Fruit fly (Drosophila melanogaster): ENCODE results near the gene pon.

Gene pon

dm6 chrX:4609737-4610136 is 26.4 kb upstream of the pon start:
- TF ChIP-seq EcR (GFP tag; optimal IDR thresholded peaks at IDR 0.05) (no peak), rn (GFP tag; IDR thresholded peaks at IDR 0.05) (no peak)

DNA sequence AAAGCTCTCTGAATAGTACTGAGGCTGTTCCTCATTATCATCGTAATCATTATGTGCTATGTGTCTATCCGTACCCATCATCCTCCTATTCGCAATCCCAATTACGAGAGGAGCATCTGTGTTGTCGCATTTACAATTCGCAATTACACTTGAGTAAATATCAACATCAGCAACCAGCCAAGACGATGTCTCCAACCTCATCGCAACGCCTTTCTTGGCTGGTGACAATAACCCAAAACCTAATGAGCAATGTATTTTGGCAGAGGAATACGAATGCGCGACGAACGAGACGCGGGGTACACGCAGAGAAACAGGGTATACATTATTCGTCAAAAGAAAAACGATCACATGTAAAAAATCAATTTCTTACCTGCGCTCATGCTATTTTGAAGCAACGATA is 25.6 kb upstream of the pon start:
- TF ChIP-seq CG12605 (GFP tag; IDR thresholded peaks at IDR 0.05) (no peak), D1 (tag; optimal IDR thresholded peaks at IDR 0.05) (no peak), Pif1A (GFP tag; optimal IDR thresholded peaks at IDR 0.05) (no peak), Snoo (tag; optimal IDR thresholded peaks at IDR 0.05) (no peak), rn (GFP tag; IDR thresholded peaks at IDR 0.05) (no peak), gl (tag; optimal IDR thresholded peaks at IDR 0.05) (no peak), CG15710 (tag; optimal IDR thresholded peaks at IDR 0.05) (no peak), CG8159 (tag; optimal IDR thresholded peaks at IDR 0.05) (no peak), CG4496 (GFP tag; IDR thresholded peaks at IDR 0.05) (no peak), Pif1B (GFP tag; optimal IDR thresholded peaks at IDR 0.05) (no peak), CG13204 (GFP tag; optimal IDR thresholded peaks at IDR 0.05) (no peak), CG9948 (tag; optimal IDR thresholded peaks at IDR 0.05) (no peak), CG32121 (GFP tag; IDR thresholded peaks at IDR 0.05) (no peak), Ets98B (GFP tag; IDR thresholded peaks at IDR 0.05) (no peak), CG17806 (tag; optimal IDR thresholded peaks at IDR 0.05) (no peak), CG34367 (tag; optimal IDR thresholded peaks at IDR 0.05) (no peak), CG14655 (GFP tag; optimal IDR thresholded peaks at IDR 0.05) (no peak)

dm6 chrX:4612454-4612853 is 23.7 kb upstream of the pon start:
- TF ChIP-seq CG13204 (GFP tag; optimal IDR thresholded peaks at IDR 0.05) (no peak), Pif1A (GFP tag; optimal IDR thresholded peaks at IDR 0.05) (no peak), CG14655 (GFP tag; optimal IDR thresholded peaks at IDR 0.05) (no peak)

- TF ChIP-seq CG4496 (GFP tag; IDR thresholded peaks at IDR 0.05) = no peak
- no peak for TF ChIP-seq CG34367 (tag; optimal IDR thresholded peaks at IDR 0.05)
- TF ChIP-seq EcR (GFP tag; optimal IDR thresholded peaks at IDR 0.05) = no peak
- no peak for TF ChIP-seq CG32121 (GFP tag; IDR thresholded peaks at IDR 0.05)
Measured at dm6 chrX:4613613-4614012, 22.5 kb upstream of the pon start.

dm6 chrX:4614325-4614724 is 21.8 kb upstream of the pon start:
- TF ChIP-seq CG4496 (GFP tag; IDR thresholded peaks at IDR 0.05) = peak; percentile 41; the same call in 1 of the 3 replicates
- peak; percentile 40; the same call in 2 of the 3 replicates for TF ChIP-seq fd96Ca (GFP tag; IDR thresholded peaks at IDR 0.05)
- TF ChIP-seq CG17806 (tag; optimal IDR thresholded peaks at IDR 0.05) = no peak
- peak; percentile 57; the same call in 1 of the 2 replicates for TF ChIP-seq CG32121 (GFP tag; IDR thresholded peaks at IDR 0.05)

DNA sequence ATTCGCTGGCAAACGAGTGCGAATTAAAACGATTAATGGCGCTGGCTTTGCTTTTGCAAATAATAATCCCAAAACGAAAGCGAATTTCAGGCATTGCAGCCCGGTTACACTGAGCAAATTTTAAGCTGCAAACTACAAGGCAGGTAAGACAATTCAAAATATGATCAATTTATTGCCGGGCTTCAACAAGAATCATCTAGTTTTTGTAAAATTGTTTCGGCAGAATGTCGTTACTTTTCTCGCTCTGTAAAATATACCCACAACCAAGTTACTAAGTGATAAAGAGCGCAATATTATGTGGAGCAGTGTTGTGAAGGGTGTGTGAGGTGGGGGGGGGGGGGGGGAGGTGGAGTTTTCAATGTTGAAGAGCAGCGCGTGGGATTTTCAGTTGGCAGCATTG is 21.2 kb upstream of the pon start:
- peak; percentile 68; the same call in 2 of the 3 replicates for TF ChIP-seq CG4496 (GFP tag; IDR thresholded peaks at IDR 0.05)
- TF ChIP-seq CG9948 (tag; optimal IDR thresholded peaks at IDR 0.05) = no peak
- TF ChIP-seq Ets98B (GFP tag; IDR thresholded peaks at IDR 0.05) = 0 out of 2 replicates have a peak, but pooled peaks have one; percentile 14
- TF ChIP-seq CG8301 (tag; optimal IDR thresholded peaks at IDR 0.05) = no peak
- 0 out of 3 replicates have a peak, but pooled peaks have one; percentile 30 for TF ChIP-seq fd96Ca (GFP tag; IDR thresholded peaks at IDR 0.05)

- no peak for TF ChIP-seq CG15710 (tag; optimal IDR thresholded peaks at IDR 0.05)
- TF ChIP-seq CG4496 (GFP tag; IDR thresholded peaks at IDR 0.05) = peak; percentile 65; the same call in 2 of the 3 replicates
- peak; percentile 1 for TF ChIP-seq Pif1A (GFP tag; optimal IDR thresholded peaks at IDR 0.05)
- no peak for TF ChIP-seq fd96Ca (GFP tag; IDR thresholded peaks at IDR 0.05)
- no peak for TF ChIP-seq Pif1B (GFP tag; optimal IDR thresholded peaks at IDR 0.05)
- no peak for TF ChIP-seq CG12605 (GFP tag; IDR thresholded peaks at IDR 0.05)
- no peak for TF ChIP-seq Ets98B (GFP tag; IDR thresholded peaks at IDR 0.05)
- no peak for TF ChIP-seq CG34367 (tag; optimal IDR thresholded peaks at IDR 0.05)
- no peak for TF ChIP-seq CG14655 (GFP tag; optimal IDR thresholded peaks at IDR 0.05)
- TF ChIP-seq Snoo (tag; optimal IDR thresholded peaks at IDR 0.05) = peak; percentile 44
- TF ChIP-seq CG8159 (tag; optimal IDR thresholded peaks at IDR 0.05) = no peak
- TF ChIP-seq CG32121 (GFP tag; IDR thresholded peaks at IDR 0.05) = no peak
- peak; percentile 42 for TF ChIP-seq EcR (GFP tag; optimal IDR thresholded peaks at IDR 0.05)
- TF ChIP-seq CG17806 (tag; optimal IDR thresholded peaks at IDR 0.05) = peak; percentile 0
- TF ChIP-seq rn (GFP tag; IDR thresholded peaks at IDR 0.05) = no peak
- TF ChIP-seq CG13204 (GFP tag; optimal IDR thresholded peaks at IDR 0.05) = no peak
Measured at dm6 chrX:4615684-4616292, 20.3 kb upstream of the pon start.

Measured in whole organism, pupa.